Worm (Caenorhabditis elegans): ENCODE measurements around the gene R05G6.4.

- TF ChIP-seq ceh-13 (GFP tag; optimal IDR thresholded peaks at IDR 0.05) (no peak), hmg-4 (GFP tag; optimal IDR thresholded peaks at IDR 0.05) (no peak), flt-1 (GFP tag; IDR thresholded peaks at IDR 0.05) (no peak), hnd-1 (tag; optimal IDR thresholded peaks at IDR 0.05) (no peak), ama-1 (optimal IDR thresholded peaks at IDR 0.05) (no peak), aly-1 (tag; optimal IDR thresholded peaks at IDR 0.05) (no peak), B0310.2 (tag; optimal IDR thresholded peaks at IDR 0.05) (no peak), tbx-11 (GFP tag; IDR thresholded peaks at IDR 0.05) (no peak)
Observed at ce11 chrIV:7516167-7516566, 3.1 kb downstream of the R05G6.4 start, which contains the start of the genes R05G6.9 and R05G6.3.
